Fruit fly (Drosophila melanogaster) whole organism, embryonic: Measurements from ENCODE around the gene MSBP.

Source experiments
- Abd-B ChIP-seq: fragments of 200-800 bp; sonication (Bioruptor generic); optimal IDR thresholded peaks from 2 replicates; lab custom pipeline; 2018; ENCODE audit warnings: missing biosample characterization, mild to moderate bottlenecking, missing genetic modification characterization, moderate library complexity
- Asciz ChIP-seq: fragments of 200-800 bp; sonication (Bioruptor generic); optimal IDR thresholded peaks from 2 replicates; lab custom pipeline; 2017; ENCODE audit warnings: missing biosample characterization, mild to moderate bottlenecking, missing genetic modification characterization, missing genetic modification reagents
- Atf6 ChIP-seq: fragments of 200-800 bp; sonication (Bioruptor generic); IDR thresholded peaks from 2 replicates; pipeline ENCODE4 v1.3.6; 2022; ENCODE audit warnings: missing biosample characterization, missing genetic modification characterization
- B-H2 ChIP-seq: fragments of 200-800 bp; sonication (Bioruptor generic); optimal IDR thresholded peaks from 2 replicates; lab custom pipeline; 2018; ENCODE audit warnings: missing biosample characterization, mild to moderate bottlenecking, missing genetic modification characterization
- Bgb ChIP-seq: fragments of 200-800 bp; sonication (Bioruptor generic); IDR thresholded peaks from 2 replicates; pipeline ENCODE4 v1.3.6; 2022; ENCODE audit warnings: missing biosample characterization, missing genetic modification characterization; ENCODE audit not compliant: partially characterized antibody
- CG10321 ChIP-seq: fragments of 200-800 bp; sonication (Bioruptor generic); IDR thresholded peaks from 2 replicates; pipeline ENCODE4 v1.3.6; 2022; ENCODE audit warnings: missing biosample characterization, missing genetic modification characterization
- CG12659 ChIP-seq: fragments of 200-800 bp; sonication (Bioruptor generic); optimal IDR thresholded peaks from 3 replicates; lab custom pipeline; 2017; ENCODE audit warnings: mild to moderate bottlenecking, missing biosample characterization, missing genetic modification reagents, missing genetic modification characterization
- CG12744 ChIP-seq: fragments of 200-800 bp; sonication (Bioruptor generic); optimal IDR thresholded peaks from 2 replicates; lab custom pipeline; 2016; ENCODE audit warnings: missing biosample characterization, missing genetic modification characterization
- CG13624 ChIP-seq: fragments of 200-800 bp; sonication (Bioruptor generic); optimal IDR thresholded peaks from 2 replicates; lab custom pipeline; 2016; ENCODE audit warnings: missing biosample characterization, missing genetic modification characterization
- CG13894 ChIP-seq: fragments of 200-800 bp; sonication (Bioruptor generic); optimal IDR thresholded peaks from 3 replicates; lab custom pipeline; 2018; ENCODE audit warnings: missing biosample characterization, mild to moderate bottlenecking, missing genetic modification characterization, moderate library complexity
- CG1647 ChIP-seq: fragments of 200-800 bp; sonication (Bioruptor generic); optimal IDR thresholded peaks from 3 replicates; lab custom pipeline; 2016; ENCODE audit warnings: missing biosample characterization, missing genetic modification characterization
- CG16779 ChIP-seq: fragments of 200-800 bp; sonication (Bioruptor generic); IDR thresholded peaks from 2 replicates; pipeline ENCODE4 v1.3.6; 2022; ENCODE audit warnings: missing biosample characterization, missing genetic modification characterization
- CG16815 ChIP-seq: fragments of 200-800 bp; sonication (Bioruptor generic); optimal IDR thresholded peaks from 3 replicates; lab custom pipeline; 2017; ENCODE audit warnings: missing biosample characterization, mild to moderate bottlenecking, missing genetic modification characterization
- CG16863 ChIP-seq: fragments of 200-800 bp; sonication (Bioruptor generic); optimal IDR thresholded peaks from 3 replicates; lab custom pipeline; 2016; ENCODE audit warnings: missing biosample characterization, missing genetic modification characterization
- CG17328 ChIP-seq: fragments of 200-800 bp; sonication (Bioruptor generic); IDR thresholded peaks from 2 replicates; pipeline ENCODE4 v1.3.6; 2022; ENCODE audit warnings: missing biosample characterization, missing genetic modification characterization
- CG18476 ChIP-seq: fragments of 200-800 bp; sonication (Bioruptor generic); optimal IDR thresholded peaks from 2 replicates; lab custom pipeline; 2016; ENCODE audit warnings: missing biosample characterization, mild to moderate bottlenecking, missing genetic modification characterization
- CG32772 ChIP-seq: fragments of 200-800 bp; sonication (Bioruptor generic); IDR thresholded peaks from 2 replicates; pipeline ENCODE4 v1.3.6; 2022; ENCODE audit warnings: missing biosample characterization, missing genetic modification characterization
- CG5180 ChIP-seq: fragments of 200-800 bp; sonication (Bioruptor generic); optimal IDR thresholded peaks from 3 replicates; lab custom pipeline; 2017; ENCODE audit warnings: missing biosample characterization, missing genetic modification characterization, mild to moderate bottlenecking, moderate library complexity, missing genetic modification reagents
- CG6683 ChIP-seq: fragments of 200-800 bp; sonication (Bioruptor generic); optimal IDR thresholded peaks from 2 replicates; lab custom pipeline; 2017; ENCODE audit warnings: missing biosample characterization, mild to moderate bottlenecking, missing genetic modification characterization, missing genetic modification reagents
- CG7271 ChIP-seq: fragments of 200-800 bp; sonication (Bioruptor generic); optimal IDR thresholded peaks from 2 replicates; lab custom pipeline; 2018; ENCODE audit warnings: missing biosample characterization, mild to moderate bottlenecking, missing genetic modification characterization, moderate library complexity
- CG7839 ChIP-seq: fragments of 200-800 bp; sonication (Bioruptor generic); optimal IDR thresholded peaks from 3 replicates; lab custom pipeline; 2018; ENCODE audit warnings: missing biosample characterization, mild to moderate bottlenecking, missing genetic modification characterization, moderate library complexity
- CG8359 ChIP-seq: fragments of 200-800 bp; sonication (Bioruptor generic); optimal IDR thresholded peaks from 2 replicates; lab custom pipeline; 2017; ENCODE audit warnings: missing biosample characterization, mild to moderate bottlenecking, missing genetic modification characterization, borderline replicate concordance
- Chrac-16 ChIP-seq: fragments of 200-800 bp; sonication (Bioruptor generic); optimal IDR thresholded peaks from 3 replicates; lab custom pipeline; 2016; ENCODE audit warnings: missing biosample characterization, missing genetic modification characterization
- CrebB ChIP-seq: fragments of 200-800 bp; sonication (Bioruptor generic); optimal IDR thresholded peaks from 3 replicates; lab custom pipeline; 2018; ENCODE audit warnings: missing biosample characterization, mild to moderate bottlenecking, missing genetic modification characterization
- D19A ChIP-seq: fragments of 200-800 bp; optimal IDR thresholded peaks from 3 replicates; lab custom pipeline; 2019; ENCODE audit warnings: missing biosample characterization, mild to moderate bottlenecking, missing genetic modification characterization, moderate library complexity
- D19B ChIP-seq: fragments of 200-800 bp; sonication (Bioruptor generic); optimal IDR thresholded peaks from 2 replicates; lab custom pipeline; 2017; ENCODE audit warnings: missing biosample characterization, mild to moderate bottlenecking, missing genetic modification characterization
- Dad ChIP-seq: fragments of 200-800 bp; sonication (Bioruptor generic); optimal IDR thresholded peaks from 3 replicates; lab custom pipeline; 2016; ENCODE audit warnings: missing biosample characterization, missing genetic modification characterization
- HmgD ChIP-seq: fragments of 200-800 bp; sonication (Bioruptor generic); optimal IDR thresholded peaks from 3 replicates; lab custom pipeline; 2016; ENCODE audit warnings: missing biosample characterization, missing genetic modification characterization
- Hsf ChIP-seq: fragments of 200-800 bp; sonication (Bioruptor generic); optimal IDR thresholded peaks from 3 replicates; lab custom pipeline; 2016; ENCODE audit warnings: missing biosample characterization, missing genetic modification characterization
- MBD-R2 ChIP-seq: fragments of 200-800 bp; sonication (Bioruptor generic); IDR thresholded peaks from 2 replicates; pipeline ENCODE4 v1.3.6; 2022; ENCODE audit warnings: missing biosample characterization, missing genetic modification characterization
- Meics ChIP-seq: fragments of 200-800 bp; sonication (Bioruptor generic); optimal IDR thresholded peaks from 2 replicates; lab custom pipeline; 2017; ENCODE audit warnings: missing biosample characterization, mild to moderate bottlenecking, missing genetic modification characterization
- Neu2 ChIP-seq: fragments of 200-800 bp; sonication (Bioruptor generic); optimal IDR thresholded peaks from 3 replicates; lab custom pipeline; 2016; ENCODE audit warnings: missing biosample characterization, missing genetic modification characterization, borderline replicate concordance
- Optix ChIP-seq: fragments of 200-800 bp; sonication (Bioruptor generic); IDR thresholded peaks from 3 replicates; pipeline ENCODE4 v1.3.6; 2022; ENCODE audit warnings: missing biosample characterization, missing genetic modification characterization
- Scr ChIP-seq: fragments of 200-800 bp; sonication (Bioruptor generic); IDR thresholded peaks from 2 replicates; pipeline ENCODE4 v1.3.6; 2022; ENCODE audit warnings: missing biosample characterization, missing genetic modification characterization; ENCODE audit not compliant: partially characterized antibody
- Sox100B ChIP-seq: fragments of 200-800 bp; sonication (Bioruptor generic); optimal IDR thresholded peaks from 3 replicates; lab custom pipeline; 2018; ENCODE audit warnings: missing biosample characterization, mild to moderate bottlenecking, missing genetic modification characterization
- amos ChIP-seq: fragments of 200-800 bp; sonication (Bioruptor generic); IDR thresholded peaks from 2 replicates; pipeline ENCODE4 v1.3.6; 2022; ENCODE audit warnings: missing biosample characterization, missing genetic modification characterization; ENCODE audit not compliant: partially characterized antibody
- bcd ChIP-seq: fragments of 200-800 bp; sonication (Bioruptor generic); optimal IDR thresholded peaks from 2 replicates; lab custom pipeline; 2017; ENCODE audit warnings: missing biosample characterization, mild to moderate bottlenecking, missing genetic modification characterization
- dan ChIP-seq: fragments of 200-800 bp; sonication (Bioruptor generic); IDR thresholded peaks from 2 replicates; pipeline ENCODE4 v1.3.6; 2022; ENCODE audit warnings: missing biosample characterization, missing genetic modification characterization
- dimm ChIP-seq: fragments of 200-800 bp; sonication (Bioruptor generic); IDR thresholded peaks from 2 replicates; pipeline ENCODE4 v1.3.6; 2022; ENCODE audit warnings: missing biosample characterization, missing genetic modification characterization
- en ChIP-seq: fragments of 200-800 bp; sonication (Bioruptor generic); optimal IDR thresholded peaks from 2 replicates; lab custom pipeline; 2016; ENCODE audit warnings: missing biosample characterization, missing genetic modification characterization
- ewg ChIP-seq: fragments of 200-800 bp; sonication (Bioruptor generic); optimal IDR thresholded peaks from 3 replicates; lab custom pipeline; 2017; ENCODE audit warnings: mild to moderate bottlenecking, missing biosample characterization, missing genetic modification reagents, missing genetic modification characterization
- fd102C ChIP-seq: fragments of 200-800 bp; sonication (Bioruptor generic); optimal IDR thresholded peaks from 2 replicates; lab custom pipeline; 2018; ENCODE audit warnings: missing biosample characterization, mild to moderate bottlenecking, missing genetic modification characterization, moderate library complexity
- gsb-n ChIP-seq: fragments of 200-800 bp; sonication (Bioruptor generic); optimal IDR thresholded peaks from 3 replicates; lab custom pipeline; 2018; ENCODE audit warnings: missing biosample characterization, mild to moderate bottlenecking, missing genetic modification characterization
- her ChIP-seq: fragments of 200-800 bp; sonication (Bioruptor generic); optimal IDR thresholded peaks from 2 replicates; lab custom pipeline; 2016; ENCODE audit warnings: missing biosample characterization, missing genetic modification characterization
- jumu ChIP-seq: fragments of 200-800 bp; sonication (Bioruptor generic); optimal IDR thresholded peaks from 3 replicates; lab custom pipeline; 2016; ENCODE audit warnings: missing biosample characterization, missing genetic modification characterization
- kah ChIP-seq: fragments of 200-800 bp; sonication (Bioruptor generic); optimal IDR thresholded peaks from 2 replicates; lab custom pipeline; 2018; ENCODE audit warnings: missing biosample characterization, mild to moderate bottlenecking, missing genetic modification characterization
- pnt ChIP-seq: fragments of 200-800 bp; sonication (Bioruptor generic); optimal IDR thresholded peaks from 3 replicates; lab custom pipeline; 2016; ENCODE audit warnings: missing biosample characterization, missing genetic modification characterization
- pzg ChIP-seq: fragments of 200-800 bp; sonication (Bioruptor generic); optimal IDR thresholded peaks from 3 replicates; lab custom pipeline; 2018; ENCODE audit warnings: missing biosample characterization, mild to moderate bottlenecking, missing genetic modification characterization, moderate library complexity
- slbo ChIP-seq: fragments of 200-800 bp; sonication (Bioruptor generic); IDR thresholded peaks from 2 replicates; pipeline ENCODE4 v1.3.6; 2022; ENCODE audit warnings: missing biosample characterization, missing genetic modification characterization
- sna ChIP-seq: fragments of 200-800 bp; sonication (Bioruptor generic); IDR thresholded peaks from 2 replicates; pipeline ENCODE4 v1.3.6; 2022; ENCODE audit warnings: missing biosample characterization, missing genetic modification characterization; ENCODE audit not compliant: partially characterized antibody
- twi ChIP-seq: fragments of 200-800 bp; optimal IDR thresholded peaks from 2 replicates; lab custom pipeline; 2019; ENCODE audit warnings: missing biosample characterization, mild to moderate bottlenecking, missing genetic modification characterization, moderate library complexity

MSBP gene

DNA sequence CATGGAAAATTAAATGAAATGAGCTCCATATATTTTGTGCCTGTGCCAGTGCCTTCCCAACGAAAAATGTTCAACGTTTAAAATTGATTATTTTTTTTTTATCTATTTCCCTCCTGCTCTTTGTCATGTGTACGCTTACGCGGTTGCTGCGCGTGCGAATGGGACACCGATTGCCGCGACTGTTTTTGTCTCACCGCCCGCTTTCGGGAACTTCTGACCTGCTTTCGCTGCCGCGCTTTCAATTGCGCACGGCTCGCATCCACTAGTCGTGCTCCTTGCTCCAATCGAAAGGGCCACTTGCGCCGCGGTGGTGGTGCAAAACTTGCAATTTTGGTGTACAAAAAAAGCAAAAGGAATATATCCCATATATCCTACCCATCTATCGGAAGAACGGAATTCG, 29.4 kb downstream of the MSBP start (continued):
- peak; percentile 16 for TF ChIP-seq Dad (GFP tag; lab: Kevin White, UChicago)
- TF ChIP-seq gsb-n: no peak
- peak; percentile 45; the same call in 1 of the 2 replicates for TF ChIP-seq Atf6 (GFP tag; lab: Robert Waterston, UW)
- TF ChIP-seq CG32772 (GFP tag; lab: Robert Waterston, UW): peak; percentile 91
- peak; percentile 1 for TF ChIP-seq bcd
- peak; percentile 31; the same call in 1 of the 2 replicates for TF ChIP-seq CG17328
- TF ChIP-seq fd102C (GFP tag; lab: Kevin White, UChicago): no peak
- TF ChIP-seq Chrac-16 (GFP tag; lab: Kevin White, UChicago): no peak
- no peak for TF ChIP-seq en (GFP tag; lab: Kevin White, UChicago)
- TF ChIP-seq amos (GFP tag; lab: Robert Waterston, UW): peak; percentile 49; the same call in 1 of the 2 replicates
- TF ChIP-seq Optix (GFP tag; lab: Robert Waterston, UW): no peak
- no peak for TF ChIP-seq dan (GFP tag; lab: Robert Waterston, UW)
- no peak for TF ChIP-seq Neu2
- TF ChIP-seq D19B (GFP tag; lab: Kevin White, UChicago): no peak
- no peak for TF ChIP-seq CG13624 (GFP tag; lab: Kevin White, UChicago)
- no peak for TF ChIP-seq Sox100B (GFP tag; lab: Kevin White, UChicago)
- no peak for TF ChIP-seq Hsf (GFP tag; lab: Kevin White, UChicago)
- TF ChIP-seq CG12659: peak; percentile 77
- TF ChIP-seq Meics (GFP tag; lab: Kevin White, UChicago): no peak
- TF ChIP-seq CG7271 (tag; lab: Kevin White, UChicago): no peak
- TF ChIP-seq CG6683 (GFP tag; lab: Kevin White, UChicago): no peak
- TF ChIP-seq Asciz: no peak
- TF ChIP-seq CG5180 (GFP tag; lab: Kevin White, UChicago): no peak
- peak; percentile 41 for TF ChIP-seq MBD-R2 (GFP tag; lab: Robert Waterston, UW)
- TF ChIP-seq CG13894 (tag; lab: Kevin White, UChicago): peak; percentile 36
- no peak for TF ChIP-seq pnt (GFP tag; lab: Kevin White, UChicago)
- TF ChIP-seq CG1647 (GFP tag; lab: Kevin White, UChicago): no peak
- peak; percentile 99 for TF ChIP-seq CG10321 (GFP tag; lab: Robert Waterston, UW)
- no peak for TF ChIP-seq Scr (GFP tag; lab: Robert Waterston, UW)
- no peak for TF ChIP-seq her (GFP tag; lab: Kevin White, UChicago)
- no peak for TF ChIP-seq CG16863
- TF ChIP-seq Abd-B (GFP tag; lab: Kevin White, UChicago): peak; percentile 5
- no peak for TF ChIP-seq CG16815 (GFP tag; lab: Kevin White, UChicago)
- peak; percentile 43; the same call in 1 of the 2 replicates for TF ChIP-seq slbo (GFP tag; lab: Robert Waterston, UW)
- no peak for TF ChIP-seq twi (tag; lab: Kevin White, UChicago)
- no peak for TF ChIP-seq CG12744
- peak; percentile 49 for TF ChIP-seq kah (GFP tag; lab: Kevin White, UChicago)
- peak; percentile 37 for TF ChIP-seq pzg (GFP tag; lab: Kevin White, UChicago)
- TF ChIP-seq Bgb (GFP tag; lab: Robert Waterston, UW): peak; percentile 56; the same call in 1 of the 2 replicates
- no peak for TF ChIP-seq jumu (GFP tag; lab: Kevin White, UChicago)
- no peak for TF ChIP-seq B-H2
- no peak for TF ChIP-seq HmgD (GFP tag; lab: Kevin White, UChicago)
- no peak for TF ChIP-seq dimm (GFP tag; lab: Robert Waterston, UW)
- TF ChIP-seq sna (GFP tag; lab: Robert Waterston, UW): no peak
- TF ChIP-seq CrebB (tag; lab: Kevin White, UChicago): peak; percentile 7
- no peak for TF ChIP-seq CG18476 (GFP tag; lab: Kevin White, UChicago)
- no peak for TF ChIP-seq CG8359 (GFP tag; lab: Kevin White, UChicago)
- peak; percentile 1 for TF ChIP-seq D19A
- peak; percentile 27 for TF ChIP-seq CG7839 (tag; lab: Kevin White, UChicago)
- no peak for TF ChIP-seq CG16779 (GFP tag; lab: Robert Waterston, UW)
- TF ChIP-seq ewg (GFP tag; lab: Kevin White, UChicago): peak; percentile 66
